Worm (Caenorhabditis elegans): Measurements from ENCODE around the gene lys-3.
A peak's percentile ranks its signal among the peaks of the same experiment; 100 is the strongest.

ce11 chrV:10238665-10239064, 44.7 kb downstream of the lys-3 start, which contains the start of gene fubl-1:
- TF ChIP-seq arid-1 (GFP tag; conservative IDR thresholded peaks at IDR 0.05), result no peak
- TF ChIP-seq ceh-20 (GFP tag; IDR thresholded peaks at IDR 0.05), result no peak
- TF ChIP-seq saeg-2 (GFP tag; IDR thresholded peaks at IDR 0.05), result no peak
- TF ChIP-seq mes-2 (tag; optimal IDR thresholded peaks at IDR 0.05; ENCODE audit: poor library complexity, severe bottlenecking), result peak; percentile 56
- TF ChIP-seq pha-4 (GFP tag; IDR thresholded peaks at IDR 0.05), result no peak
- no peak for TF ChIP-seq pha-4 (tag; optimal IDR thresholded peaks at IDR 0.05)
- TF ChIP-seq R02D3.7 (tag; optimal IDR thresholded peaks at IDR 0.05), result no peak
- TF ChIP-seq nhr-237 (tag; optimal IDR thresholded peaks at IDR 0.05), result no peak
- TF ChIP-seq lin-13 (GFP tag; optimal IDR thresholded peaks at IDR 0.05), result no peak
- TF ChIP-seq nhr-11 (tag; optimal IDR thresholded peaks at IDR 0.05), result no peak

Data from whole organism, L4 larva.